Fruit fly (Drosophila melanogaster): ENCODE results near the gene Ptp61F.
A peak's percentile ranks its signal among the peaks of the same experiment; 100 is the strongest.

Gene Ptp61F

DNA sequence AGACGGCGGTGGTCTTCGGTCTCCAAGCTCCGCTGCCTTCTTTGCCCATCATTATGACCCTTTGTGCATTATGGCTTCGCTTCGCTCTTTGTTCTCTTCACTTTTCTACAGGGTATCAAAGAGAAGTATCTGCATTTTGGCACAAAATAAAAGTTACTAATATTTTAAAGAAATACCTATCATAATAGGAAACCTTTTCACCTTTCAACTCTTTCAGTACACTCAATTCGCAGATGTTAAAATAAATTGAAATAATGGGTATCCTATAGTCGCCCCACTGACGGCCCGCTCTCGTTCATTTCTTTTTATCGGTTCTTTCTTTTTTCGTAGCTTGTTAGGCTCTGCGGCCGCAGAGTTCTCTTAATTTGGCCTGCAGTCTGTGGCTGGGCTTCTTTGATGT lies 32.2 kb downstream of the Ptp61F start (continued):
- TF ChIP-seq CG4404 (GFP tag; IDR thresholded peaks at IDR 0.05) (peak; percentile 92), klu (GFP tag; IDR thresholded peaks at IDR 0.05) (0 out of 2 replicates have a peak, but pooled peaks have one; percentile 46), Ets65A (GFP tag) (peak; percentile 97), Kr (GFP tag; optimal IDR thresholded peaks at IDR 0.05) (peak; percentile 79), CG15269 (tag; optimal IDR thresholded peaks at IDR 0.05) (peak; percentile 55), wor (GFP tag; IDR thresholded peaks at IDR 0.05) (peak; percentile 78), slbo (GFP tag; IDR thresholded peaks at IDR 0.05) (peak; percentile 23; the same call in 1 of the 2 replicates), CG7357 (GFP tag; IDR thresholded peaks at IDR 0.05) (peak; percentile 76), D19A (tag; optimal IDR thresholded peaks at IDR 0.05) (peak; percentile 86), CG8388 (GFP tag; optimal IDR thresholded peaks at IDR 0.05) (peak; percentile 86), so (GFP tag; IDR thresholded peaks at IDR 0.05) (peak; percentile 83), croc (GFP tag; conservative IDR thresholded peaks at IDR 0.05) (peak; percentile 95), CG17361 (GFP tag; IDR thresholded peaks at IDR 0.05) (peak; percentile 92), HmgZ (tag; optimal IDR thresholded peaks at IDR 0.05) (peak; percentile 31), h (optimal IDR thresholded peaks at IDR 0.05) (no peak), CG2889 (GFP tag; IDR thresholded peaks at IDR 0.05) (peak; percentile 57; the same call in 2 of the 3 replicates), CG9876 (GFP tag; optimal IDR thresholded peaks at IDR 0.05) (no peak), CG8944 (GFP tag; optimal IDR thresholded peaks at IDR 0.05) (peak; percentile 74), Antp (GFP tag; optimal IDR thresholded peaks at IDR 0.05) (peak; percentile 76), CG16815 (GFP tag; optimal IDR thresholded peaks at IDR 0.05) (peak; percentile 90), Sox102F (GFP tag; optimal IDR thresholded peaks at IDR 0.05) (peak; percentile 83), CG4424 (GFP tag; optimal IDR thresholded peaks at IDR 0.05) (peak; percentile 91), CG11695 (GFP tag; IDR thresholded peaks at IDR 0.05) (peak; percentile 79; the same call in 2 of the 3 replicates), stc (GFP tag; IDR thresholded peaks at IDR 0.05) (peak; percentile 55; the same call in 1 of the 2 replicates), Awh (GFP tag; IDR thresholded peaks at IDR 0.05) (peak; percentile 87), CG9215 (GFP tag; IDR thresholded peaks at IDR 0.05) (no peak; the same call in 1 of the 2 replicates), Mad (GFP tag; optimal IDR thresholded peaks at IDR 0.05) (peak; percentile 74), zfh1 (GFP tag; IDR thresholded peaks at IDR 0.05) (peak; percentile 98), CG10147 (GFP tag; optimal IDR thresholded peaks at IDR 0.05) (peak; percentile 24), chif (GFP tag; optimal IDR thresholded peaks at IDR 0.05) (peak; percentile 92 to 95), CG43689 (GFP tag; IDR thresholded peaks at IDR 0.05) (no peak), p53 (GFP tag; optimal IDR thresholded peaks at IDR 0.05) (peak; percentile 41), ems (GFP tag; optimal IDR thresholded peaks at IDR 0.05) (peak; percentile 55), jumu (GFP tag; optimal IDR thresholded peaks at IDR 0.05) (peak; percentile 75), CG18619 (GFP tag; optimal IDR thresholded peaks at IDR 0.05) (peak; percentile 67), CG4328 (GFP tag; optimal IDR thresholded peaks at IDR 0.05) (no peak), CG9817 (tag; optimal IDR thresholded peaks at IDR 0.05) (peak; percentile 34), CG11456 (GFP tag; IDR thresholded peaks at IDR 0.05) (peak; percentile 44; the same call in 1 of the 3 replicates), Nf-YB (GFP tag; optimal IDR thresholded peaks at IDR 0.05) (peak; percentile 76), CG33213 (GFP tag; optimal IDR thresholded peaks at IDR 0.05) (peak; percentile 64), CG1647 (GFP tag; optimal IDR thresholded peaks at IDR 0.05) (peak; percentile 55), CG31441 (GFP tag; IDR thresholded peaks at IDR 0.05) (peak; percentile 89), trh (GFP tag; optimal IDR thresholded peaks at IDR 0.05) (peak; percentile 67), dan (GFP tag; IDR thresholded peaks at IDR 0.05) (peak; percentile 84), Dp (GFP tag; optimal IDR thresholded peaks at IDR 0.05) (no peak), CG1024 (GFP tag; IDR thresholded peaks at IDR 0.05) (peak; percentile 87), gsb-n (tag; optimal IDR thresholded peaks at IDR 0.05) (peak; percentile 92), wek (GFP tag; optimal IDR thresholded peaks at IDR 0.05) (no peak), chn (GFP tag; optimal IDR thresholded peaks at IDR 0.05) (peak; percentile 94), D (optimal IDR thresholded peaks at IDR 0.05) (no peak), D (GFP tag; optimal IDR thresholded peaks at IDR 0.05) (peak; percentile 93), Jarid2 (GFP tag; optimal IDR thresholded peaks at IDR 0.05) (no peak), tio (GFP tag; optimal IDR thresholded peaks at IDR 0.05) (peak; percentile 80)

All from whole organism, embryonic.